Worm (Caenorhabditis elegans): ENCODE results near the gene dsl-4.

- no peak for TF ChIP-seq aly-2 (tag; optimal IDR thresholded peaks at IDR 0.05)
- TF ChIP-seq zag-1 (tag; optimal IDR thresholded peaks at IDR 0.05): no peak
- no peak for TF ChIP-seq nhr-77 (tag; optimal IDR thresholded peaks at IDR 0.05)
- TF ChIP-seq egl-27 (tag; optimal IDR thresholded peaks at IDR 0.05): no peak
- no peak for TF ChIP-seq nhr-11 (tag; optimal IDR thresholded peaks at IDR 0.05)
- no peak for TF ChIP-seq ama-1 (optimal IDR thresholded peaks at IDR 0.05)
- TF ChIP-seq elt-3 (tag; optimal IDR thresholded peaks at IDR 0.05): no peak
- TF ChIP-seq mdl-1 (tag; optimal IDR thresholded peaks at IDR 0.05): no peak
- TF ChIP-seq nhr-12 (tag; optimal IDR thresholded peaks at IDR 0.05): no peak
- no peak for TF ChIP-seq C34B4.2 (tag; optimal IDR thresholded peaks at IDR 0.05)
- TF ChIP-seq unc-62 (GFP tag; optimal IDR thresholded peaks at IDR 0.05): no peak
- no peak for TF ChIP-seq fkh-10 (GFP tag; optimal IDR thresholded peaks at IDR 0.05)
- TF ChIP-seq nhr-85 (tag): no peak
Observed at ce11 chrX:14102474-14102873, 12.3 kb downstream of the dsl-4 start.
